Fruit fly (Drosophila melanogaster) whole organism, embryonic: ENCODE results near the gene CG6006.

Source experiments
- CG10462 ChIP-seq: fragments of 200-800 bp; sonication (Bioruptor generic); optimal IDR thresholded peaks from 2 replicates; lab custom pipeline; 2016; ENCODE audit warnings: missing biosample characterization, missing genetic modification characterization
- CG11093 ChIP-seq: fragments of 200-800 bp; sonication (Bioruptor generic); IDR thresholded peaks from 3 replicates; pipeline ENCODE4 v1.3.6; 2022; ENCODE audit warnings: missing biosample characterization, missing genetic modification characterization
- CG11696 ChIP-seq: fragments of 200-800 bp; sonication (Bioruptor generic); IDR thresholded peaks from 2 replicates; pipeline ENCODE4 v1.3.6; 2022; ENCODE audit warnings: missing biosample characterization, missing genetic modification characterization
- CG11723 ChIP-seq: fragments of 200-800 bp; sonication (Bioruptor generic); optimal IDR thresholded peaks from 2 replicates; lab custom pipeline; 2017; ENCODE audit warnings: missing biosample characterization, mild to moderate bottlenecking, missing genetic modification characterization
- CG12299 ChIP-seq: fragments of 200-800 bp; sonication (Bioruptor generic); optimal IDR thresholded peaks from 2 replicates; lab custom pipeline; 2018; ENCODE audit warnings: missing biosample characterization, mild to moderate bottlenecking, missing genetic modification characterization
- CG12391 ChIP-seq: fragments of 200-800 bp; sonication (Bioruptor generic); optimal IDR thresholded peaks from 3 replicates; lab custom pipeline; 2018; ENCODE audit warnings: missing biosample characterization, mild to moderate bottlenecking, missing genetic modification characterization, moderate library complexity
- CG13123 ChIP-seq: fragments of 200-800 bp; sonication (Bioruptor generic); optimal IDR thresholded peaks from 2 replicates; lab custom pipeline; 2016; ENCODE audit warnings: missing biosample characterization, missing genetic modification characterization
- CG15073 ChIP-seq: fragments of 200-800 bp; sonication (Bioruptor generic); optimal IDR thresholded peaks from 2 replicates; lab custom pipeline; 2016; ENCODE audit warnings: missing biosample characterization, missing genetic modification characterization
- CG16779 ChIP-seq: fragments of 200-800 bp; sonication (Bioruptor generic); IDR thresholded peaks from 2 replicates; pipeline ENCODE4 v1.3.6; 2022; ENCODE audit warnings: missing biosample characterization, missing genetic modification characterization
- CG17359 ChIP-seq: fragments of 200-800 bp; sonication (Bioruptor generic); optimal IDR thresholded peaks from 3 replicates; lab custom pipeline; 2018; ENCODE audit warnings: missing biosample characterization, mild to moderate bottlenecking, missing genetic modification characterization, moderate library complexity
- CG3163 ChIP-seq: fragments of 200-800 bp; sonication (Bioruptor generic); optimal IDR thresholded peaks from 3 replicates; lab custom pipeline; 2016; ENCODE audit warnings: missing biosample characterization, missing genetic modification characterization
- CG34224 ChIP-seq: fragments of 200-800 bp; sonication (Bioruptor generic); IDR thresholded peaks from 3 replicates; pipeline ENCODE4 v1.3.6; 2022; ENCODE audit warnings: missing biosample characterization, missing genetic modification characterization; ENCODE audit not compliant: partially characterized antibody
- CG34422 ChIP-seq: fragments of 200-800 bp; sonication (Bioruptor generic); IDR thresholded peaks from 3 replicates; pipeline ENCODE4 v1.3.6; 2022; ENCODE audit warnings: missing biosample characterization, missing genetic modification characterization
- CG3726 ChIP-seq: fragments of 200-800 bp; sonication (Bioruptor generic); IDR thresholded peaks from 3 replicates; pipeline ENCODE4, ENCODE4 v1.3.6; 2022; ENCODE audit warnings: missing biosample characterization, missing genetic modification characterization
- CG43689 ChIP-seq: fragments of 200-800 bp; sonication (Bioruptor generic); IDR thresholded peaks from 2 replicates; pipeline ENCODE4 v1.3.6; 2022; ENCODE audit warnings: missing biosample characterization, missing genetic modification characterization
- CG4730 ChIP-seq: fragments of 200-800 bp; sonication (Bioruptor generic); IDR thresholded peaks from 2 replicates; pipeline ENCODE4 v1.3.6; 2022; ENCODE audit warnings: missing biosample characterization, missing genetic modification characterization
- CG6765 ChIP-seq: fragments of 200-800 bp; sonication (Bioruptor generic); optimal IDR thresholded peaks from 3 replicates; lab custom pipeline; 2017; ENCODE audit warnings: missing biosample characterization, mild to moderate bottlenecking, missing genetic modification characterization
- CG7786 ChIP-seq: fragments of 200-800 bp; sonication (Bioruptor generic); optimal IDR thresholded peaks from 2 replicates; lab custom pipeline; 2016; ENCODE audit warnings: missing biosample characterization, missing genetic modification characterization
- CG9437 ChIP-seq: fragments of 200-800 bp; sonication (Bioruptor generic); optimal IDR thresholded peaks from 2 replicates; lab custom pipeline; 2018; ENCODE audit warnings: missing biosample characterization, mild to moderate bottlenecking, missing genetic modification characterization
- CG9797 ChIP-seq: fragments of 200-800 bp; sonication (Bioruptor generic); optimal IDR thresholded peaks from 3 replicates; lab custom pipeline; 2018; ENCODE audit warnings: missing biosample characterization, mild to moderate bottlenecking, missing genetic modification characterization
- Deaf1 ChIP-seq: fragments of 200-800 bp; optimal IDR thresholded peaks from 3 replicates; lab custom pipeline; 2019; ENCODE audit warnings: missing biosample characterization, mild to moderate bottlenecking, missing genetic modification characterization, moderate library complexity
- HHEX ChIP-seq: fragments of 200-800 bp; sonication (Bioruptor generic); optimal IDR thresholded peaks from 3 replicates; lab custom pipeline; 2017; ENCODE audit warnings: missing biosample characterization, mild to moderate bottlenecking, missing genetic modification characterization, missing genetic modification reagents
- Hr51 ChIP-seq, 2 experiments: fragments of 200-800 bp; sonication (Bioruptor generic); optimal IDR thresholded peaks; 2 replicates in 1 of 2; 3 replicates in 1 of 2; lab custom pipeline; 2016 to 2018; ENCODE audit warnings: missing biosample characterization in 2 of 2, missing genetic modification characterization in 2 of 2, mild to moderate bottlenecking in 1 of 2, moderate library complexity in 1 of 2
- MBD-R2 ChIP-seq: fragments of 200-800 bp; sonication (Bioruptor generic); IDR thresholded peaks from 2 replicates; pipeline ENCODE4 v1.3.6; 2022; ENCODE audit warnings: missing biosample characterization, missing genetic modification characterization
- Myb ChIP-seq: fragments of 200-800 bp; sonication (Bioruptor generic); optimal IDR thresholded peaks from 2 replicates; lab custom pipeline; 2016; ENCODE audit warnings: missing biosample characterization, missing genetic modification characterization
- NfI ChIP-seq: fragments of 200-800 bp; sonication (Bioruptor generic); optimal IDR thresholded peaks from 3 replicates; lab custom pipeline; 2018; ENCODE audit warnings: missing biosample characterization, mild to moderate bottlenecking, missing genetic modification characterization, moderate library complexity
- Stat92E ChIP-seq, 3 experiments: fragments of >200 bp in 2 of 3; fragments of 200-800 bp in 1 of 3; sonication (Bioruptor generic) in 1 of 3; optimal IDR thresholded peaks; 2 replicates each; lab custom pipeline; 2017 to 2019; ENCODE audit warnings: missing biosample characterization in 3 of 3, missing genetic modification characterization in 3 of 3, mild to moderate bottlenecking in 1 of 3, moderate library complexity in 1 of 3
- ara ChIP-seq: fragments of 200-800 bp; sonication (Bioruptor generic); IDR thresholded peaks from 2 replicates; pipeline ENCODE4 v1.3.6; 2022; ENCODE audit warnings: missing biosample characterization, missing genetic modification characterization
- cwo ChIP-seq: fragments of 200-800 bp; sonication (Bioruptor generic); optimal IDR thresholded peaks from 3 replicates; lab custom pipeline; 2017; ENCODE audit warnings: missing biosample characterization, missing genetic modification characterization, mild to moderate bottlenecking, moderate library complexity, missing genetic modification reagents
- dan ChIP-seq: fragments of 200-800 bp; sonication (Bioruptor generic); IDR thresholded peaks from 2 replicates; pipeline ENCODE4 v1.3.6; 2022; ENCODE audit warnings: missing biosample characterization, missing genetic modification characterization
- exex ChIP-seq: fragments of 200-800 bp; sonication (Bioruptor generic); optimal IDR thresholded peaks from 4 replicates; lab custom pipeline; 2018; ENCODE audit warnings: missing biosample characterization, mild to moderate bottlenecking, missing genetic modification characterization, moderate library complexity
- fd102C ChIP-seq: fragments of 200-800 bp; sonication (Bioruptor generic); optimal IDR thresholded peaks from 2 replicates; lab custom pipeline; 2018; ENCODE audit warnings: missing biosample characterization, mild to moderate bottlenecking, missing genetic modification characterization, moderate library complexity
- gfzf ChIP-seq: fragments of 200-800 bp; sonication (Bioruptor generic); optimal IDR thresholded peaks from 2 replicates; lab custom pipeline; 2016; ENCODE audit warnings: missing biosample characterization, mild to moderate bottlenecking, missing genetic modification characterization, moderate library complexity
- gsb-n ChIP-seq: fragments of 200-800 bp; sonication (Bioruptor generic); optimal IDR thresholded peaks from 3 replicates; lab custom pipeline; 2018; ENCODE audit warnings: missing biosample characterization, mild to moderate bottlenecking, missing genetic modification characterization
- gt ChIP-seq: fragments of 200-800 bp; sonication (Bioruptor generic); IDR thresholded peaks from 2 replicates; pipeline ENCODE4 v1.3.6; 2022; ENCODE audit warnings: missing biosample characterization, missing genetic modification characterization
- hth ChIP-seq: fragments of >200 bp; optimal IDR thresholded peaks from 2 replicates; lab custom pipeline; 2017; ENCODE audit warnings: inconsistent platforms
- jing ChIP-seq: fragments of 200-800 bp; sonication (Bioruptor generic); optimal IDR thresholded peaks from 2 replicates; lab custom pipeline; 2018; ENCODE audit warnings: missing biosample characterization, mild to moderate bottlenecking, missing genetic modification characterization
- knrl ChIP-seq: fragments of 200-800 bp; sonication (Bioruptor generic); IDR thresholded peaks from 3 replicates; pipeline ENCODE4 v1.3.6; 2022; ENCODE audit warnings: missing biosample characterization, missing genetic modification characterization; ENCODE audit not compliant: partially characterized antibody
- lilli ChIP-seq: fragments of 200-800 bp; sonication (Bioruptor generic); optimal IDR thresholded peaks from 3 replicates; lab custom pipeline; 2016; ENCODE audit warnings: missing biosample characterization, missing genetic modification characterization
- otp ChIP-seq: fragments of 200-800 bp; sonication (Bioruptor generic); IDR thresholded peaks from 3 replicates; pipeline ENCODE4, ENCODE4 v1.3.6; 2022; ENCODE audit warnings: missing biosample characterization, missing genetic modification characterization
- pita ChIP-seq: fragments of 200-800 bp; sonication (Bioruptor generic); optimal IDR thresholded peaks from 2 replicates; lab custom pipeline; 2017; ENCODE audit warnings: missing biosample characterization, mild to moderate bottlenecking, missing genetic modification characterization
- pzg ChIP-seq: fragments of 200-800 bp; sonication (Bioruptor generic); optimal IDR thresholded peaks from 3 replicates; lab custom pipeline; 2018; ENCODE audit warnings: missing biosample characterization, mild to moderate bottlenecking, missing genetic modification characterization, moderate library complexity
- rib ChIP-seq: fragments of 200-800 bp; sonication (Bioruptor generic); IDR thresholded peaks from 2 replicates; pipeline ENCODE4 v1.3.6; 2022; ENCODE audit warnings: missing biosample characterization, missing genetic modification characterization
- run ChIP-seq: fragments of 200-800 bp; sonication (Bioruptor generic); optimal IDR thresholded peaks from 3 replicates; lab custom pipeline; 2018; ENCODE audit warnings: missing biosample characterization, mild to moderate bottlenecking, missing genetic modification characterization
- sens-2 ChIP-seq: fragments of 200-800 bp; sonication (Bioruptor generic); IDR thresholded peaks from 2 replicates; pipeline ENCODE4 v1.3.6; 2022; ENCODE audit warnings: missing biosample characterization, missing genetic modification characterization
- slp2 ChIP-seq: fragments of 200-800 bp; sonication (Bioruptor generic); optimal IDR thresholded peaks from 2 replicates; lab custom pipeline; 2016; ENCODE audit warnings: missing biosample characterization, missing genetic modification characterization
- trh ChIP-seq: fragments of 200-800 bp; sonication (Bioruptor generic); optimal IDR thresholded peaks from 2 replicates; lab custom pipeline; 2016; ENCODE audit warnings: missing biosample characterization, missing genetic modification characterization
- twi ChIP-seq: fragments of 200-800 bp; optimal IDR thresholded peaks from 2 replicates; lab custom pipeline; 2019; ENCODE audit warnings: missing biosample characterization, mild to moderate bottlenecking, missing genetic modification characterization, moderate library complexity
- usp ChIP-seq: fragments of >200 bp; optimal IDR thresholded peaks from 2 replicates; lab custom pipeline; 2017; ENCODE audit warnings: missing biosample characterization, missing genetic modification characterization
- vvl ChIP-seq: fragments of 200-800 bp; sonication (Bioruptor generic); IDR thresholded peaks from 2 replicates; pipeline ENCODE4 v1.3.6; 2022; ENCODE audit warnings: missing biosample characterization, missing genetic modification characterization

CG6006 gene

DNA sequence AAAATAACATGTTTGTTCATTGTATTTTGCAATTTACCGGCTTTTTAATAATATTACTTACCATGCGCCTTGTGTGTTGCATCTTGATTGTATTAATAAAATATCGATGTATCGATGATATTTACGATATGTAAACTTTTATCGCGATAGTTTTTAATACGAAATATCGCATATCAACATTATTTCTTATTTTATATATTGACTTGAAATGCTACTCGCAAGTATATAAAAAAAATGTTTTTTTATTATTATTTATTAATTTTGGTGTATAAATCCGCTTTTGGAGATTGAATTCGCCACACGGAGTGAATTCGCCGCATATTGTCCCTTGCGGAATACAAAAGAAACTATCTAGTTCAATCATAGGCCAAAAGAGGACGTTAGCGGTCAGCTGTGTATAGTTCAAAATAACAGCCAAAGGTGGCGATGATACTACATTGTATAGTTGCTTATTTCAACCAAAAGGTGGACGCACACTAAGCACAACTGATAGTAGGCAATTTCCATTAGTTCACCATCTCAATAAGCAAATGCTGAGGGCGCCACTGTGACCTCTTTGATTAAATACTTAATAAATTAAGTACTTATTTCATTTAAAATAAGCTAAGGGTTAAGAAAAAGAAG, 50.5 kb downstream of the CG6006 start, which contains the start of gene mtSSB (continued):
- TF ChIP-seq Hr51 (GFP tag; optimal IDR thresholded peaks at IDR 0.05; lab: Kevin White, UChicago) (peak; percentile 74 to 86), hth (lab: Kevin White, UChicago) (no peak), CG34224 (peak; percentile 100), Stat92E (GFP tag; optimal IDR thresholded peaks at IDR 0.05; lab: Kevin White, UChicago) (peak in 1 of 3 experiments; percentile 47), CG6765 (peak; percentile 55), CG15073 (GFP tag; lab: Kevin White, UChicago) (peak; percentile 58), Deaf1 (peak; percentile 62), CG9437 (GFP tag; lab: Kevin White, UChicago) (peak; percentile 37), gt (peak; percentile 60; the same call in 1 of the 2 replicates), fd102C (GFP tag; lab: Kevin White, UChicago) (peak; percentile 69), Myb (GFP tag; lab: Kevin White, UChicago) (peak; percentile 54), CG43689 (GFP tag; lab: Robert Waterston, UW) (peak; percentile 78), CG17359 (peak; percentile 93), pita (GFP tag; lab: Kevin White, UChicago) (peak; percentile 79), vvl (GFP tag; lab: Robert Waterston, UW) (peak; percentile 96), twi (tag; lab: Kevin White, UChicago) (peak; percentile 68), sens-2 (GFP tag; lab: Robert Waterston, UW) (peak; percentile 88), knrl (GFP tag; lab: Robert Waterston, UW) (peak; percentile 99), CG12391 (tag; lab: Kevin White, UChicago) (peak; percentile 82), CG3163 (peak; percentile 66), usp (no peak), CG11093 (GFP tag; lab: Robert Waterston, UW) (peak; percentile 81; the same call in 2 of the 3 replicates), pzg (GFP tag; lab: Kevin White, UChicago) (peak; percentile 62), slp2 (GFP tag; lab: Kevin White, UChicago) (peak; percentile 79), CG16779 (GFP tag; lab: Robert Waterston, UW) (peak; percentile 88), cwo (peak; percentile 56), exex (peak; percentile 63), CG11723 (GFP tag; lab: Kevin White, UChicago) (peak; percentile 51), CG3726 (GFP tag; lab: Robert Waterston, UW) (peak; percentile 90), CG13123 (GFP tag; lab: Kevin White, UChicago) (peak; percentile 76), CG11696 (GFP tag; lab: Robert Waterston, UW) (peak; percentile 45), CG9797 (GFP tag; lab: Kevin White, UChicago) (peak; percentile 59), NfI (GFP tag; lab: Kevin White, UChicago) (peak; percentile 82), jing (GFP tag; lab: Kevin White, UChicago) (no peak), HHEX (GFP tag; lab: Kevin White, UChicago) (peak; percentile 81), trh (GFP tag; lab: Kevin White, UChicago) (peak; percentile 83), gfzf (peak; percentile 17), ara (GFP tag; lab: Robert Waterston, UW) (peak; percentile 80), CG34422 (GFP tag; lab: Robert Waterston, UW) (peak; percentile 89), CG7786 (GFP tag; lab: Kevin White, UChicago) (peak; percentile 69), gsb-n (peak; percentile 71), otp (peak; percentile 95), rib (GFP tag; lab: Robert Waterston, UW) (peak; percentile 68), CG12299 (tag; lab: Kevin White, UChicago) (peak; percentile 79), CG4730 (GFP tag; lab: Robert Waterston, UW) (peak; percentile 87), CG10462 (peak; percentile 72), dan (GFP tag; lab: Robert Waterston, UW) (peak; percentile 47; the same call in 1 of the 2 replicates), run (tag; lab: Kevin White, UChicago) (no peak), lilli (GFP tag; lab: Kevin White, UChicago) (peak; percentile 93), MBD-R2 (GFP tag; lab: Robert Waterston, UW) (peak; percentile 68)
